Worm (Caenorhabditis elegans) whole organism, late embryonic: Measurements from ENCODE around the gene hpo-40.

ENCODE experiments used
- C08G9.2 ChIP-seq: sonication (generic microtip); optimal IDR thresholded peaks from 2 replicates; lab custom pipeline; 2016; ENCODE audit warnings: mild to moderate bottlenecking, missing genetic modification characterization, moderate library complexity, missing compliant biosample characterization
- F13H6.1 ChIP-seq: sonication (generic microtip); optimal IDR thresholded peaks from 2 replicates; lab custom pipeline; 2016; ENCODE audit warnings: missing genetic modification characterization, missing compliant biosample characterization
- Y22D7AL.16 ChIP-seq: sonication (generic microtip); optimal IDR thresholded peaks from 2 replicates; lab custom pipeline; 2016; ENCODE audit warnings: missing genetic modification characterization, missing compliant biosample characterization
- ahr-1 ChIP-seq: sonication (generic microtip); optimal IDR thresholded peaks from 2 replicates; lab custom pipeline; 2016; ENCODE audit warnings: missing genetic modification characterization, missing compliant biosample characterization
- ama-1 ChIP-seq: fragments of 150-350 bp; optimal IDR thresholded peaks from 2 replicates; lab custom pipeline; 2014
- ceh-14 ChIP-seq: sonication (generic microtip); optimal IDR thresholded peaks from 2 replicates; lab custom pipeline; 2016; ENCODE audit warnings: missing genotype, missing genetic modification characterization, missing compliant biosample characterization
- ceh-18 ChIP-seq: sonication (generic microtip); optimal IDR thresholded peaks from 2 replicates; lab custom pipeline; 2016; ENCODE audit warnings: missing genetic modification characterization, missing compliant biosample characterization
- ceh-2 ChIP-seq: sonication (generic microtip); optimal IDR thresholded peaks from 2 replicates; lab custom pipeline; 2016; ENCODE audit warnings: missing genotype, missing genetic modification characterization, missing compliant biosample characterization
- ceh-24 ChIP-seq: sonication (generic microtip); optimal IDR thresholded peaks from 2 replicates; lab custom pipeline; 2016; ENCODE audit warnings: mild to moderate bottlenecking, missing genetic modification characterization, missing compliant biosample characterization
- ceh-31 ChIP-seq: sonication (generic microtip); optimal IDR thresholded peaks from 2 replicates; lab custom pipeline; 2016; ENCODE audit warnings: missing genetic modification characterization, missing compliant biosample characterization
- ceh-34 ChIP-seq: sonication (generic microtip); optimal IDR thresholded peaks from 2 replicates; lab custom pipeline; 2016; ENCODE audit warnings: mild to moderate bottlenecking, missing genetic modification characterization, missing compliant biosample characterization
- ceh-48 ChIP-seq: sonication (generic microtip); optimal IDR thresholded peaks from 2 replicates; lab custom pipeline; 2016; ENCODE audit warnings: missing genetic modification characterization, inconsistent platforms, missing compliant biosample characterization
- ceh-9 ChIP-seq: sonication (generic microtip); optimal IDR thresholded peaks from 2 replicates; lab custom pipeline; 2016; ENCODE audit warnings: mild to moderate bottlenecking, missing genetic modification characterization, inconsistent platforms, missing compliant biosample characterization
- che-1 ChIP-seq: sonication (generic microtip); optimal IDR thresholded peaks from 2 replicates; lab custom pipeline; 2016; ENCODE audit warnings: mild to moderate bottlenecking, missing genetic modification characterization, missing compliant biosample characterization
- dmd-4 ChIP-seq: sonication (generic microtip); optimal IDR thresholded peaks from 2 replicates; lab custom pipeline; 2016; ENCODE audit warnings: borderline replicate concordance, missing genetic modification characterization, missing compliant biosample characterization
- dve-1 ChIP-seq: sonication (generic microtip); optimal IDR thresholded peaks from 2 replicates; lab custom pipeline; 2017; ENCODE audit warnings: antibody characterized with exemption, mild to moderate bottlenecking, missing genetic modification characterization, missing compliant biosample characterization
- elt-2 ChIP-seq: sonication (generic microtip); optimal IDR thresholded peaks from 2 replicates; lab custom pipeline; 2016; ENCODE audit warnings: missing genetic modification reagents, missing genetic modification characterization, missing compliant biosample characterization
- elt-4 ChIP-seq: sonication (generic microtip); optimal IDR thresholded peaks from 2 replicates; lab custom pipeline; 2016; ENCODE audit warnings: missing genetic modification characterization, missing compliant biosample characterization
- ets-4 ChIP-seq: sonication (generic microtip); optimal IDR thresholded peaks from 2 replicates; lab custom pipeline; 2016; ENCODE audit warnings: missing genetic modification characterization, missing compliant biosample characterization
- fax-1 ChIP-seq: sonication (generic microtip); optimal IDR thresholded peaks from 2 replicates; lab custom pipeline; 2016; ENCODE audit warnings: missing genotype, missing genetic modification characterization, missing compliant biosample characterization
- fkh-10 ChIP-seq: fragments of 150-350 bp; optimal IDR thresholded peaks from 2 replicates; lab custom pipeline; 2014; ENCODE audit warnings: missing biosample characterization, missing genetic modification reagents, missing genetic modification characterization
- hlh-15 ChIP-seq: sonication (generic microtip); optimal IDR thresholded peaks from 2 replicates; lab custom pipeline; 2016; ENCODE audit warnings: missing genetic modification characterization, missing compliant biosample characterization
- hlh-30 ChIP-seq: sonication (generic microtip); optimal IDR thresholded peaks from 2 replicates; lab custom pipeline; 2017; ENCODE audit warnings: antibody characterized with exemption, missing genetic modification characterization, missing compliant biosample characterization; ENCODE audit not compliant: insufficient read depth
- hlh-8 ChIP-seq: sonication (generic microtip); optimal IDR thresholded peaks from 2 replicates; lab custom pipeline; 2016; ENCODE audit warnings: missing genotype, missing genetic modification characterization, missing compliant biosample characterization
- lin-11 ChIP-seq: fragments of 200-800 bp; sonication (Bioruptor generic); optimal IDR thresholded peaks from 2 replicates; lab custom pipeline; 2018; ENCODE audit warnings: mild to moderate bottlenecking, missing genetic modification characterization, missing compliant biosample characterization
- mec-3 ChIP-seq: sonication (generic microtip); optimal IDR thresholded peaks from 2 replicates; lab custom pipeline; 2016; ENCODE audit warnings: borderline replicate concordance, missing genetic modification characterization, missing compliant biosample characterization
- nfya-1 ChIP-seq: sonication (generic microtip); optimal IDR thresholded peaks from 2 replicates; lab custom pipeline; 2017; ENCODE audit warnings: missing genetic modification characterization, mild to moderate bottlenecking, missing compliant biosample characterization, antibody characterized with exemption, moderate library complexity
- nhr-232 ChIP-seq: sonication (generic microtip); optimal IDR thresholded peaks from 2 replicates; lab custom pipeline; 2016; ENCODE audit warnings: missing genetic modification characterization, missing compliant biosample characterization
- npax-4 ChIP-seq: sonication (generic microtip); optimal IDR thresholded peaks from 2 replicates; lab custom pipeline; 2016; ENCODE audit warnings: missing genetic modification characterization, missing compliant biosample characterization
- pag-3 ChIP-seq: sonication (generic microtip); optimal IDR thresholded peaks from 2 replicates; lab custom pipeline; 2016; ENCODE audit warnings: missing compliant biosample characterization, missing genetic modification characterization, borderline replicate concordance
- pat-9 ChIP-seq: fragments of 200-800 bp; sonication (Bioruptor generic); optimal IDR thresholded peaks from 2 replicates; lab custom pipeline; 2018; ENCODE audit warnings: mild to moderate bottlenecking, missing genetic modification characterization, moderate library complexity, missing compliant biosample characterization
- pha-4 ChIP-seq: fragments of 150-350 bp; optimal IDR thresholded peaks from 2 replicates; lab custom pipeline; 2018; ENCODE audit warnings: missing biosample characterization, missing genetic modification reagents, missing genetic modification characterization
- pros-1 ChIP-seq: fragments of 150-350 bp; optimal IDR thresholded peaks from 2 replicates; lab custom pipeline; 2014; ENCODE audit warnings: missing biosample characterization, missing genetic modification reagents, missing genetic modification characterization
- ref-2 ChIP-seq: sonication (generic microtip); optimal IDR thresholded peaks from 2 replicates; lab custom pipeline; 2016; ENCODE audit warnings: missing genetic modification characterization, missing compliant biosample characterization
- rnt-1 ChIP-seq: sonication (generic microtip); optimal IDR thresholded peaks from 2 replicates; lab custom pipeline; 2016; ENCODE audit warnings: missing genetic modification characterization, missing compliant biosample characterization
- sdc-2 ChIP-seq: sonication (generic microtip); optimal IDR thresholded peaks from 2 replicates; lab custom pipeline; 2016; ENCODE audit warnings: missing genotype, missing genetic modification characterization, missing compliant biosample characterization
- sox-4 ChIP-seq: sonication (generic microtip); optimal IDR thresholded peaks from 2 replicates; lab custom pipeline; 2017; ENCODE audit warnings: mild to moderate bottlenecking, missing genetic modification characterization, inconsistent platforms, missing compliant biosample characterization
- tbx-2 ChIP-seq: sonication (generic microtip); optimal IDR thresholded peaks from 2 replicates; lab custom pipeline; 2016; ENCODE audit warnings: missing genetic modification characterization, missing compliant biosample characterization
- tbx-7 ChIP-seq: sonication (generic microtip); optimal IDR thresholded peaks from 2 replicates; lab custom pipeline; 2016; ENCODE audit warnings: missing genotype, missing genetic modification characterization, missing compliant biosample characterization
- unc-42 ChIP-seq: sonication (generic microtip); optimal IDR thresholded peaks from 2 replicates; lab custom pipeline; 2016; ENCODE audit warnings: missing genotype, missing genetic modification characterization, missing compliant biosample characterization
- zip-5 ChIP-seq: sonication (generic microtip); optimal IDR thresholded peaks from 2 replicates; lab custom pipeline; 2016; ENCODE audit warnings: missing genetic modification characterization, missing compliant biosample characterization
- ztf-16 ChIP-seq: sonication (generic microtip); optimal IDR thresholded peaks from 2 replicates; lab custom pipeline; 2017; ENCODE audit warnings: missing genetic modification characterization, missing compliant biosample characterization

hpo-40 gene

DNA sequence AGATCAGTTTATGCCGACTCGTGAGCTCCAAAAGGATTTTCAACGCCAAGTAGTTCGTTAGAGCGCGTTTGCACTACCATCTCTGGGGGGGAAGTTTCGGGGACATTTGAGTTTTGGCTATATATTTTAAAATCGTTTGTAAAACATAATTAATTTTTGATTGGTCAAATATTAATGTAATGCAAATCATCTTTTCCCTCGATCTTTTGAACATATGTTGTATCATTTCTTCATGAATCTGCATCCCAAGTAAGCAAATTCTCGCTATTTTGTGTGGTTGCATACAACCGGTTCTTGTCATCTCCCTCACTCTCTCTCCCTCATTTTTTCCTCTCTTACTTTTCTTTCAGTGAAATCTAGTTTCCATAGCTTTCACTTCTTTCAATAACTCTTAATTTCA, 34.6 kb upstream of the hpo-40 start:
- TF ChIP-seq ceh-9 (tag; lab: Kevin White, UChicago) (no peak), C08G9.2 (tag; lab: Kevin White, UChicago) (peak; percentile 77), ama-1 (lab: Kevin White, UChicago) (no peak), ztf-16 (tag; lab: Kevin White, UChicago) (no peak), ceh-18 (tag; lab: Kevin White, UChicago) (peak; percentile 54), Y22D7AL.16 (no peak), fkh-10 (GFP tag; lab: Kevin White, UChicago) (no peak), tbx-2 (peak; percentile 75), elt-2 (tag; lab: Kevin White, UChicago) (peak; percentile 54), fax-1 (tag; lab: Kevin White, UChicago) (peak; percentile 39), pat-9 (tag; lab: Kevin White, UChicago) (no peak), pag-3 (no peak), hlh-8 (tag; lab: Kevin White, UChicago) (peak; percentile 52), unc-42 (tag; lab: Kevin White, UChicago) (peak; percentile 19), pha-4 (tag; lab: Kevin White, UChicago) (no peak), rnt-1 (tag; lab: Kevin White, UChicago) (peak; percentile 22), ahr-1 (tag; lab: Kevin White, UChicago) (peak; percentile 49), hlh-15 (tag; lab: Kevin White, UChicago) (no peak), lin-11 (tag; lab: Kevin White, UChicago) (no peak), npax-4 (no peak), elt-4 (tag; lab: Kevin White, UChicago) (no peak), ref-2 (peak; percentile 85), ceh-48 (tag; lab: Kevin White, UChicago) (peak; percentile 37), nfya-1 (tag; lab: Kevin White, UChicago) (peak; percentile 31), F13H6.1 (tag; lab: Kevin White, UChicago) (peak; percentile 67), ceh-2 (peak; percentile 63), ceh-14 (tag; lab: Kevin White, UChicago) (peak; percentile 79), ets-4 (tag; lab: Kevin White, UChicago) (peak; percentile 73), ceh-34 (tag; lab: Kevin White, UChicago) (peak; percentile 67), ceh-31 (tag; lab: Kevin White, UChicago) (peak; percentile 94), dmd-4 (tag; lab: Kevin White, UChicago) (no peak), tbx-7 (tag; lab: Kevin White, UChicago) (peak; percentile 71), nhr-232 (tag; lab: Kevin White, UChicago) (no peak), zip-5 (tag; lab: Kevin White, UChicago) (peak; percentile 52), pros-1 (tag; lab: Kevin White, UChicago) (no peak), sdc-2 (peak; percentile 23)

DNA sequence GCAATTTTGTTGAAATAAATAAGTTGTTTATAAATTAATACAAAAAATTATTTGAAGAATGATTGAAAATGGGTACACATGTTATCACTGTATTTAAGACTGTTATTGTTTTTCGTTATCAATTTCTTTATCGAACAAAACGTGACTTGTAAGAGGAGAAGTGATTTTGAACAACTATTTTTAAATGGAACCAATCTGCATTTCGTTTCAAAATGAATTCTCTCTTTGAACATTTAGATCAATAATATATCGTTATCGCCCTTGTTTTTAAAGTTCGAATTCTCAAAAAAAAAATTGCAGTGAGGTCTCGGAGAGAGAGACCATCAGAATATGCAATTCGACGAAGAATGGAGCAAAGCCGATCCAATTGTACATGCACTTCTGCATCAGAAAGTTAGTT, 33.5 kb upstream of the hpo-40 start, which contains the start of gene cul-5:
TSS of gene cul-5 (plus strand) at position 301 of the 400 bp plus-strand sequence.
- TF ChIP-seq che-1 (no peak), mec-3 (no peak), elt-2 (tag; lab: Kevin White, UChicago) (peak; percentile 11), tbx-7 (tag; lab: Kevin White, UChicago) (no peak)

DNA sequence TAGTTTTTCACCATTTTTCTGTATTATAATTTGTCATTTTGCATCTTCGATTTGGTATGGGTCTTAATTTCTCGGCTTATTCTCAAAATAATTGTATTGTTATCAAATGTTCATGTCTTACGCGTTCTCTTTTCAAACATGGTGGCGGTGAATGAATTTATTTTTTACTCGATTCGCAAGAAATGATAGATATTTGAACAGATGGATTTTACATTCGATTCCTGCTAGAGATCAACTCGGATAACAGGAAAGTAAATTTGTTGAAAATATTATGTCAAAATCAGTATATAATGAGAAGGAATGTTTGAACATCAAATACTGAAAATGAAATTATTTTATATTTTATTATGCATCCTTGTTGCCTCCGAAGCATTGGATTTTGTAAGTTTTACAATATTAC, 29.7 kb upstream of the hpo-40 start, which contains the start of gene ZK856.4:
TSS of gene ZK856.4 (plus strand) at position 301 of the 400 bp plus-strand sequence.
- TF ChIP-seq sdc-2: no peak
- no peak for TF ChIP-seq sox-4
- TF ChIP-seq ceh-24 (tag; lab: Kevin White, UChicago): no peak
- no peak for TF ChIP-seq tbx-7 (tag; lab: Kevin White, UChicago)
- TF ChIP-seq dve-1 (tag; lab: Kevin White, UChicago): no peak
- TF ChIP-seq hlh-30 (tag; lab: Kevin White, UChicago): no peak
- TF ChIP-seq ets-4 (tag; lab: Kevin White, UChicago): no peak
